ENCODE assay signal across 7 fruit fly cellular contexts in the genomic region with DNA sequence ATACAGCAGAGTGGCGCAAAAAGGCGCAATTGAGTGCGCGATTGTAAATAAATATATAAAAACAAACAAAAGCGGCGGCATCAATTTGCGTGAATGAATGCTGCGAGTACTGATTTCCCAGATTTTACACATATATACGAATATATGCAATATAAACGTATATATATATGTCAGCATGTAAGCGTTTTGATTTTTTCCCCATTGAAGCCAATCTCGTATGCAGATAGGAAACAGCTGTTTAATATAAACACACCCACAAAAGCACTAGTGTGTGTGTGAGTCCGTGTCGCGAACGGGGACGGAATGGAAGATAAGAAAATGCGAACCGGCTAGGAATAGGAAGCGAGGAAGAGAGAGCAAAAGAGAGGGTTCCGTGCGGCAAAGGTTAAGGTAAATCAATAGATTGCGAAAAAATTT.
TF ChIP-seq lines count a peak whose summit lies in the region.

No protein-coding gene starts in this region.

- TF ChIP-seq CTCF in whole organism, embryonic (GFP tag; optimal IDR thresholded peaks at IDR 0.05; lab: Kevin White, UChicago) = no peak

TF ChIP-seq in Kc167, 6 proteins besides CTCF, POLR2A, EP300 and RAD21:
- TF ChIP-seq psq (optimal IDR thresholded peaks at IDR 0.05; lab: Kevin White, UChicago) (peak; percentile 5), insv (optimal IDR thresholded peaks at IDR 0.05; lab: Kevin White, UChicago) (no peak)

TF ChIP-seq in whole organism, 6 proteins besides CTCF, POLR2A, EP300 and RAD21:
- TF ChIP-seq psq (optimal IDR thresholded peaks at IDR 0.05; lab: Kevin White, UChicago) (peak; percentile 16), EcR (GFP tag; optimal IDR thresholded peaks at IDR 0.05; lab: Kevin White, UChicago) (no peak)

TF ChIP-seq in whole organism, adult, 20 proteins besides CTCF, POLR2A, EP300 and RAD21:
- TF ChIP-seq Mnt (GFP tag; optimal IDR thresholded peaks at IDR 0.05; lab: Kevin White, UChicago) = peak; percentile 17
- TF ChIP-seq CG5204 (GFP tag; optimal IDR thresholded peaks at IDR 0.05; lab: Kevin White, UChicago) = no peak
- no peak for TF ChIP-seq CG14711 (tag; optimal IDR thresholded peaks at IDR 0.05; lab: Kevin White, UChicago)
- peak; percentile 57 for TF ChIP-seq pad (GFP tag; optimal IDR thresholded peaks at IDR 0.05; lab: Kevin White, UChicago)
- TF ChIP-seq cic (GFP tag; optimal IDR thresholded peaks at IDR 0.05; lab: Kevin White, UChicago) = peak; percentile 99
- TF ChIP-seq CG7101 (tag; optimal IDR thresholded peaks at IDR 0.05; lab: Kevin White, UChicago) = no peak
- TF ChIP-seq kay (GFP tag; lab: Kevin White, UChicago; ENCODE audit: borderline replicate concordance) = peak; percentile 90
- peak; percentile 11 for TF ChIP-seq tj (GFP tag; optimal IDR thresholded peaks at IDR 0.05; lab: Kevin White, UChicago)
TF ChIP-seq in whole organism, adult: peak in this region for 5.

TF ChIP-seq in whole organism, embryonic, 481 proteins besides CTCF, POLR2A, EP300 and RAD21 (continues in another document):
- TF ChIP-seq CG33557 (GFP tag; optimal IDR thresholded peaks at IDR 0.05; lab: Kevin White, UChicago) = no peak
- TF ChIP-seq chinmo (GFP tag; IDR thresholded peaks at IDR 0.05; lab: Robert Waterston, UW; ENCODE audit: partially characterized antibody) = peak; percentile 81; the same call in 2 of the 4 replicates
- TF ChIP-seq CG34376 (GFP tag; optimal IDR thresholded peaks at IDR 0.05; lab: Kevin White, UChicago) = peak; percentile 23
- TF ChIP-seq zen (tag; optimal IDR thresholded peaks at IDR 0.05; lab: Kevin White, UChicago) = no peak
- peak; percentile 70 for TF ChIP-seq CG15479 (GFP tag; optimal IDR thresholded peaks at IDR 0.05; lab: Kevin White, UChicago)
- peak; percentile 25 for TF ChIP-seq sug (tag; optimal IDR thresholded peaks at IDR 0.05; lab: Kevin White, UChicago)
- TF ChIP-seq cg (GFP tag; optimal IDR thresholded peaks at IDR 0.05; lab: Kevin White, UChicago) = peak; percentile 70
- peak; percentile 34 for TF ChIP-seq sens (GFP tag; lab: Kevin White, UChicago)
- no peak for TF ChIP-seq CG3995 (GFP tag; optimal IDR thresholded peaks at IDR 0.05; lab: Kevin White, UChicago)
- TF ChIP-seq CG34422 (GFP tag; IDR thresholded peaks at IDR 0.05; lab: Robert Waterston, UW) = peak; percentile 40; the same call in 1 of the 3 replicates
- TF ChIP-seq Trl (optimal IDR thresholded peaks at IDR 0.05; lab: Kevin White, UChicago) = peak in 1 of 2 experiments; percentile 49
- TF ChIP-seq Trl (GFP tag; optimal IDR thresholded peaks at IDR 0.05; lab: Kevin White, UChicago) = no peak
- peak; percentile 73 for TF ChIP-seq Med (GFP tag; lab: Kevin White, UChicago)
- no peak for TF ChIP-seq CG31365 (tag; optimal IDR thresholded peaks at IDR 0.05; lab: Kevin White, UChicago)
- TF ChIP-seq CG18764 (GFP tag; optimal IDR thresholded peaks at IDR 0.05; lab: Kevin White, UChicago) = no peak
- peak in 1 of 2 experiments; percentile 76 for TF ChIP-seq crp (GFP tag; optimal IDR thresholded peaks at IDR 0.05; lab: Kevin White, UChicago)
- peak; percentile 2 for TF ChIP-seq lbe (GFP tag; optimal IDR thresholded peaks at IDR 0.05; lab: Kevin White, UChicago)
- peak; percentile 35 for TF ChIP-seq CG13287 (GFP tag; IDR thresholded peaks at IDR 0.05; lab: Robert Waterston, UW; ENCODE audit: partially characterized antibody)

TF ChIP-seq in whole organism, prepupa, 60 proteins besides CTCF, POLR2A, EP300 and RAD21:
- TF ChIP-seq CG16779 (tag; optimal IDR thresholded peaks at IDR 0.05; lab: Kevin White, UChicago) (peak; percentile 48), Sox15 (GFP tag; optimal IDR thresholded peaks at IDR 0.05; lab: Kevin White, UChicago) (no peak), Eip93F (GFP tag; optimal IDR thresholded peaks at IDR 0.05; lab: Kevin White, UChicago) (peak; percentile 8), fkh (GFP tag; optimal IDR thresholded peaks at IDR 0.05; lab: Kevin White, UChicago) (peak; percentile 65), CG8119 (GFP tag; IDR thresholded peaks at IDR 0.05; lab: Robert Waterston, UW) (peak; percentile 26; the same call in 2 of the 3 replicates)
TF ChIP-seq in whole organism, prepupa: peak in this region for 4.

TF ChIP-seq in whole organism, pupa, 21 proteins besides CTCF, POLR2A, EP300 and RAD21:
- TF ChIP-seq D1 (tag; optimal IDR thresholded peaks at IDR 0.05; lab: Kevin White, UChicago) = no peak
- TF ChIP-seq CG10348 (GFP tag; IDR thresholded peaks at IDR 0.05; lab: Robert Waterston, UW) = no peak
- TF ChIP-seq Ets98B (GFP tag; IDR thresholded peaks at IDR 0.05; lab: Robert Waterston, UW) = 0 out of 2 replicates have a peak, but pooled peaks have one; percentile 4
- TF ChIP-seq EcR (GFP tag; optimal IDR thresholded peaks at IDR 0.05; lab: Kevin White, UChicago) = no peak
- TF ChIP-seq CG8301 (tag; optimal IDR thresholded peaks at IDR 0.05; lab: Kevin White, UChicago) = no peak
- no peak for TF ChIP-seq Snoo (tag; optimal IDR thresholded peaks at IDR 0.05; lab: Kevin White, UChicago)
- no peak for TF ChIP-seq CG14655 (GFP tag; optimal IDR thresholded peaks at IDR 0.05; lab: Kevin White, UChicago)
- no peak for TF ChIP-seq CG34367 (tag; optimal IDR thresholded peaks at IDR 0.05; lab: Kevin White, UChicago)
- no peak for TF ChIP-seq CG13204 (GFP tag; optimal IDR thresholded peaks at IDR 0.05; lab: Kevin White, UChicago)

TF ChIP-seq in whole organism, wandering third instar larva, 38 proteins besides CTCF, POLR2A, EP300 and RAD21:
- TF ChIP-seq Mio (GFP tag; optimal IDR thresholded peaks at IDR 0.05; lab: Kevin White, UChicago) (no peak), foxo (GFP tag; optimal IDR thresholded peaks at IDR 0.05; lab: Kevin White, UChicago) (peak in 1 of 2 experiments; percentile 12), psq (GFP tag; optimal IDR thresholded peaks at IDR 0.05; lab: Kevin White, UChicago) (peak; percentile 87), Rel (GFP tag; optimal IDR thresholded peaks at IDR 0.05; lab: Kevin White, UChicago) (peak; percentile 10), Rel (tag; optimal IDR thresholded peaks at IDR 0.05; lab: Kevin White, UChicago) (peak; percentile 35), HLH106 (tag; optimal IDR thresholded peaks at IDR 0.05; lab: Kevin White, UChicago) (no peak), sage (GFP tag; optimal IDR thresholded peaks at IDR 0.05; lab: Kevin White, UChicago) (peak; percentile 42)
